Worm (Caenorhabditis elegans) whole organism, midembryonic: ENCODE data around the gene C04C3.7.

ENCODE experiments used
- cog-1 ChIP-seq: sonication (generic microtip); optimal IDR thresholded peaks from 2 replicates; lab custom pipeline; 2016; ENCODE audit warnings: missing genetic modification characterization, missing compliant biosample characterization
- klf-2 ChIP-seq: fragments of 200-800 bp; sonication (Bioruptor generic); conservative IDR thresholded peaks from 2 replicates; pipeline ENCODE4 v1.3.6; 2022; ENCODE audit warnings: missing genetic modification reagents, missing genetic modification characterization, missing compliant biosample characterization
- med-1 ChIP-seq: sonication (generic microtip); optimal IDR thresholded peaks from 2 replicates; lab custom pipeline; 2017; ENCODE audit warnings: missing genetic modification characterization, mild to moderate bottlenecking, missing compliant biosample characterization, antibody characterized with exemption, missing genetic modification reagents; ENCODE audit not compliant: insufficient read depth
- ref-1 ChIP-seq: fragments of 200-800 bp; sonication (Bioruptor generic); conservative IDR thresholded peaks from 2 replicates; pipeline ENCODE4 v1.3.6; 2022; ENCODE audit warnings: missing genetic modification reagents, missing genetic modification characterization, missing compliant biosample characterization

ce11 chrIV:3384047-3384446 lies 49.2 kb downstream of the C04C3.7 start, which contains the start of gene B0546.4:
- TF ChIP-seq med-1 (GFP tag; lab: Kevin White, UChicago) (no peak), klf-2 (GFP tag; lab: Robert Waterston, UW) (no peak), cog-1 (no peak), ref-1 (GFP tag; lab: Robert Waterston, UW) (no peak)
